Fruit fly (Drosophila melanogaster) S2 (cell line): ENCODE measurements around the gene ImpE2.

Source experiments
- CG8478 ChIP-seq: fragments of >200 bp; optimal IDR thresholded peaks from 2 replicates; lab custom pipeline; 2018
- CTCF ChIP-seq, 2 experiments: fragments of >200 bp; optimal IDR thresholded peaks; 2 replicates each; lab custom pipeline; 2018

- TF ChIP-seq CTCF (optimal IDR thresholded peaks at IDR 0.05; lab: Kevin White, UChicago): no peak
- TF ChIP-seq CG8478 (lab: Kevin White, UChicago): no peak
These were observed 21.7 kb upstream of the ImpE2 start for dm6 chr3L:3534216-3534615.
